Worm (Caenorhabditis elegans) whole organism, L1 larva: ENCODE results near the gene B0507.2.
"Not testable (repeated sequence)": the region's sequence is repeated elsewhere in the genome, so short reads cannot be mapped to it uniquely, and the experiment has no call there.

Source experiments
- C04F5.9 ChIP-seq: sonication (generic microtip); optimal IDR thresholded peaks from 2 replicates; lab custom pipeline; 2016; ENCODE audit warnings: missing genetic modification characterization, missing compliant biosample characterization
- alr-1 ChIP-seq: fragments of 200-800 bp; sonication (Bioruptor generic); optimal IDR thresholded peaks from 2 replicates; lab custom pipeline; 2018; ENCODE audit warnings: borderline replicate concordance, mild to moderate bottlenecking, missing genetic modification characterization, missing compliant biosample characterization
- aly-2 ChIP-seq: fragments of 150-350 bp; optimal IDR thresholded peaks from 2 replicates; lab custom pipeline; 2014; ENCODE audit warnings: missing biosample characterization, missing genetic modification characterization
- ama-1 ChIP-seq: fragments of 150-350 bp; optimal IDR thresholded peaks from 2 replicates; lab custom pipeline; 2014
- blmp-1 ChIP-seq: fragments of 150-350 bp; optimal IDR thresholded peaks from 2 replicates; lab custom pipeline; 2014; ENCODE audit warnings: missing biosample characterization, missing genetic modification characterization
- ceh-82 ChIP-seq, 3 experiments: fragments of 150-350 bp in 1 of 3; sonication (generic microtip) in 2 of 3; optimal IDR thresholded peaks; 2 replicates each; lab custom pipeline; 2014 to 2017; ENCODE audit warnings: missing biosample characterization in 3 of 3, missing genetic modification characterization in 3 of 3
- ceh-88 ChIP-seq: fragments of 200-800 bp; sonication (Bioruptor generic); IDR thresholded peaks from 2 replicates; pipeline ENCODE4 v1.3.6; 2022; ENCODE audit warnings: missing genetic modification characterization, missing compliant biosample characterization
- egl-13 ChIP-seq: sonication (generic microtip); optimal IDR thresholded peaks from 2 replicates; lab custom pipeline; 2016; ENCODE audit warnings: missing genotype, missing genetic modification reagents, missing genetic modification characterization, missing compliant biosample characterization
- egl-27 ChIP-seq, 2 experiments: fragments of 150-350 bp in 1 of 2; sonication (generic microtip); optimal IDR thresholded peaks; 3 replicates each; lab custom pipeline; 2017 to 2018; ENCODE audit warnings: missing biosample characterization in 2 of 2, missing genetic modification characterization in 2 of 2, missing genetic modification reagents in 2 of 2
- elt-2 ChIP-seq: sonication (generic microtip); optimal IDR thresholded peaks from 2 replicates; lab custom pipeline; 2016; ENCODE audit warnings: missing genetic modification characterization, mild to moderate bottlenecking, inconsistent platforms, missing compliant biosample characterization, missing genetic modification reagents
- fkh-8 ChIP-seq: sonication (generic microtip); optimal IDR thresholded peaks from 2 replicates; lab custom pipeline; 2016; ENCODE audit warnings: mild to moderate bottlenecking, missing genetic modification characterization, missing compliant biosample characterization
- grh-1 ChIP-seq: fragments of 200-800 bp; sonication (Bioruptor generic); IDR thresholded peaks from 2 replicates; pipeline ENCODE4 v1.3.6; 2022; ENCODE audit warnings: missing genetic modification reagents, missing genetic modification characterization, missing compliant biosample characterization
- hpl-2 ChIP-seq: fragments of 150-350 bp; optimal IDR thresholded peaks from 2 replicates; lab custom pipeline; 2014; ENCODE audit warnings: missing biosample characterization, missing genetic modification reagents, missing genetic modification characterization
- lin-14 ChIP-seq: fragments of 200-800 bp; sonication (Bioruptor generic); optimal IDR thresholded peaks from 2 replicates; lab custom pipeline; 2018; ENCODE audit warnings: mild to moderate bottlenecking, missing genetic modification characterization, moderate library complexity, missing compliant biosample characterization
- lir-3 ChIP-seq: sonication (generic microtip); optimal IDR thresholded peaks from 2 replicates; lab custom pipeline; 2016; ENCODE audit warnings: mild to moderate bottlenecking, missing genetic modification characterization, moderate library complexity, missing compliant biosample characterization; ENCODE audit not compliant: poor library complexity
- mab-9 ChIP-seq: fragments of 200-800 bp; sonication (Bioruptor generic); IDR thresholded peaks from 2 replicates; pipeline ENCODE4 v1.3.6; 2022; ENCODE audit warnings: missing genetic modification reagents, missing genetic modification characterization, missing compliant biosample characterization
- mef-2 ChIP-seq: fragments of 150-350 bp; optimal IDR thresholded peaks from 2 replicates; lab custom pipeline; 2014; ENCODE audit warnings: missing biosample characterization, missing genetic modification characterization
- nhr-237 ChIP-seq: fragments of 150-350 bp; optimal IDR thresholded peaks from 2 replicates; lab custom pipeline; 2014; ENCODE audit warnings: missing biosample characterization, missing genetic modification characterization
- pax-3 ChIP-seq: fragments of 200-800 bp; sonication (Bioruptor generic); optimal IDR thresholded peaks from 2 replicates; lab custom pipeline; 2018; ENCODE audit warnings: mild to moderate bottlenecking, missing genetic modification characterization, moderate library complexity, missing compliant biosample characterization
- pqm-1 ChIP-seq: sonication (generic microtip); optimal IDR thresholded peaks from 3 replicates; lab custom pipeline; 2017; ENCODE audit warnings: missing biosample characterization, missing genetic modification characterization
- skn-1 ChIP-seq: fragments of 150-350 bp; optimal IDR thresholded peaks from 2 replicates; lab custom pipeline; 2014; ENCODE audit warnings: missing biosample characterization, missing genetic modification characterization
- sox-4 ChIP-seq: sonication (generic microtip); optimal IDR thresholded peaks from 2 replicates; lab custom pipeline; 2016; ENCODE audit warnings: missing genetic modification characterization, missing compliant biosample characterization
- tbx-2 ChIP-seq: sonication (generic microtip); optimal IDR thresholded peaks from 2 replicates; lab custom pipeline; 2016; ENCODE audit warnings: missing genetic modification characterization, missing compliant biosample characterization
- tlp-1 ChIP-seq: fragments of 150-350 bp; optimal IDR thresholded peaks from 2 replicates; lab custom pipeline; 2014; ENCODE audit warnings: missing biosample characterization, missing genetic modification characterization
- unc-130 ChIP-seq: fragments of 150-350 bp; optimal IDR thresholded peaks from 2 replicates; lab custom pipeline; 2017; ENCODE audit warnings: missing biosample characterization, missing genetic modification characterization, inconsistent platforms
- unc-86 ChIP-seq: sonication (generic microtip); optimal IDR thresholded peaks from 2 replicates; lab custom pipeline; 2016; ENCODE audit warnings: missing genetic modification characterization, missing compliant biosample characterization
- unc-98 ChIP-seq: fragments of 200-800 bp; sonication (Bioruptor generic); IDR thresholded peaks from 2 replicates; pipeline ENCODE4 v1.3.6; 2022; ENCODE audit warnings: missing genetic modification characterization, missing compliant biosample characterization
- vab-15 ChIP-seq: sonication (generic microtip); optimal IDR thresholded peaks from 2 replicates; lab custom pipeline; 2017; ENCODE audit warnings: missing genotype, mild to moderate bottlenecking, missing genetic modification characterization, missing compliant biosample characterization

Gene B0507.2

ce11 chrV:8773826-8774382, at the start of gene B0507.2 (continued):
- TF ChIP-seq lin-14 (GFP tag; lab: Kevin White, UChicago) (peak; percentile 68), C04F5.9 (tag; lab: Kevin White, UChicago) (no peak), blmp-1 (tag; lab: Kevin White, UChicago) (no peak), ceh-82 (tag; optimal IDR thresholded peaks at IDR 0.05; lab: Kevin White, UChicago) (peak in 1 of 3 experiments; percentile 16), tbx-2 (tag; lab: Kevin White, UChicago) (no peak), hpl-2 (GFP tag; lab: Kevin White, UChicago) (no peak), ceh-88 (GFP tag; lab: Robert Waterston, UW) (no peak)

- not testable (repeated sequence) for TF ChIP-seq ceh-82 (tag; optimal IDR thresholded peaks at IDR 0.05; lab: Kevin White, UChicago); egl-27 (tag; optimal IDR thresholded peaks at IDR 0.05; lab: Kevin White, UChicago); grh-1
Observed at ce11 chrV:8726228-8726627, 47.9 kb upstream of the B0507.2 start, which contains the start of gene droe-8. Gene droe-8, plus strand, starts transcription at chrV:8726528.

ce11 chrV:8727077-8727476, 47.1 kb upstream of the B0507.2 start, which contains the start of gene ZC196.9:
Gene ZC196.9, minus strand, starts transcription at chrV:8727177.
- TF ChIP-seq blmp-1 (tag; lab: Kevin White, UChicago): no peak
- TF ChIP-seq egl-13 (tag; lab: Kevin White, UChicago): no peak
- TF ChIP-seq mef-2 (tag; lab: Kevin White, UChicago): no peak

ce11 chrV:8729100-8729499, 45.0 kb upstream of the B0507.2 start, which contains the start of gene ZC196.5:
Gene ZC196.5, plus strand, starts transcription at chrV:8729400.
- TF ChIP-seq alr-1 (tag; lab: Kevin White, UChicago) (no peak), skn-1 (tag; lab: Kevin White, UChicago) (no peak), unc-86 (no peak)

ce11 chrV:8730991-8731390, 43.1 kb upstream of the B0507.2 start:
- TF ChIP-seq pax-3 (tag; lab: Kevin White, UChicago) (no peak), sox-4 (tag; lab: Kevin White, UChicago) (no peak), lir-3 (tag; lab: Kevin White, UChicago) (no peak), fkh-8 (tag; lab: Kevin White, UChicago) (no peak), vab-15 (tag; lab: Kevin White, UChicago) (no peak), unc-130 (tag; lab: Kevin White, UChicago) (no peak), unc-98 (GFP tag; lab: Robert Waterston, UW) (no peak), elt-2 (tag; lab: Kevin White, UChicago) (peak; percentile 21)

- TF ChIP-seq mab-9 (GFP tag; lab: Robert Waterston, UW): no peak
- peak; percentile 36 for TF ChIP-seq elt-2 (tag; lab: Kevin White, UChicago)
Observed at ce11 chrV:8732934-8733333, 41.2 kb upstream of the B0507.2 start, which contains the start of gene ZC196.4. Gene ZC196.4, plus strand, starts transcription at chrV:8733106.

- TF ChIP-seq pqm-1 (tag; lab: Kevin White, UChicago): no peak
- no peak for TF ChIP-seq ama-1 (lab: Kevin White, UChicago)
- TF ChIP-seq tlp-1 (tag; lab: Kevin White, UChicago): no peak
- TF ChIP-seq egl-13 (tag; lab: Kevin White, UChicago): no peak
- TF ChIP-seq aly-2: no peak
- TF ChIP-seq nhr-237 (tag; lab: Kevin White, UChicago): no peak
Observed at ce11 chrV:8736369-8736768, 37.8 kb upstream of the B0507.2 start, which contains the start of gene ZC196.3. Gene ZC196.3, plus strand, starts transcription at chrV:8736669.
